Worm (Caenorhabditis elegans): ENCODE results near the gene F35B3.4.
A peak's percentile ranks its signal among the peaks of the same experiment; 100 is the strongest.

F35B3.4 gene

DNA sequence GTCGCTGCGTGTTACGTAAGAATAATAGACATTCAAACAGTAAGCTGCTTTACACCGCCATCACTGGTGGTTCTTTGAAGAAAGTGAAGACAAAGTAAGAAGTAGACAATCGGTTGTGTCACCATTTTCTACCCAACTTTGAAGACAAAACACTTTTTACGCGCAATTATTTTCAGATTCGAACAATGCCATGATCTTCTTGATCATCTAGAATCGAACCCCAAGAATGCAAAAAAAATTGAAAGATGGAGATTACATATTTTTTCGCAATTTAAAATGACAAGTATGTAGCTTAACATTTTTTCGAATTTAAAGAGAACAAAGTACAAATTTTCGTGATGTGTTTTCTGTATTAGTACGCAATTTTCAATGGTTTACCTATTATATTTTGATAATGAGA is at the start of gene F35B3.4:
F35B3.4 (minus strand) TSS at position 101 of the 400 bp plus-strand sequence.
- TF ChIP-seq blmp-1 (tag; optimal IDR thresholded peaks at IDR 0.05; ENCODE audit: insufficient read depth) = no peak
- no peak for TF ChIP-seq nhr-77 (tag; optimal IDR thresholded peaks at IDR 0.05)
- TF ChIP-seq nhr-6 (tag; optimal IDR thresholded peaks at IDR 0.05) = no peak
- no peak for TF ChIP-seq ama-1 (optimal IDR thresholded peaks at IDR 0.05)
- TF ChIP-seq egl-27 (tag; optimal IDR thresholded peaks at IDR 0.05) = no peak
- TF ChIP-seq dmd-4 (tag; optimal IDR thresholded peaks at IDR 0.05) = no peak
- no peak for TF ChIP-seq mbf-1 (tag; optimal IDR thresholded peaks at IDR 0.05)
- no peak for TF ChIP-seq ZK546.5 (tag; optimal IDR thresholded peaks at IDR 0.05)
- no peak for TF ChIP-seq R02D3.7 (tag; optimal IDR thresholded peaks at IDR 0.05)
- TF ChIP-seq C34F6.9 (tag; optimal IDR thresholded peaks at IDR 0.05) = no peak
- TF ChIP-seq lin-11 (tag; optimal IDR thresholded peaks at IDR 0.05) = no peak

DNA sequence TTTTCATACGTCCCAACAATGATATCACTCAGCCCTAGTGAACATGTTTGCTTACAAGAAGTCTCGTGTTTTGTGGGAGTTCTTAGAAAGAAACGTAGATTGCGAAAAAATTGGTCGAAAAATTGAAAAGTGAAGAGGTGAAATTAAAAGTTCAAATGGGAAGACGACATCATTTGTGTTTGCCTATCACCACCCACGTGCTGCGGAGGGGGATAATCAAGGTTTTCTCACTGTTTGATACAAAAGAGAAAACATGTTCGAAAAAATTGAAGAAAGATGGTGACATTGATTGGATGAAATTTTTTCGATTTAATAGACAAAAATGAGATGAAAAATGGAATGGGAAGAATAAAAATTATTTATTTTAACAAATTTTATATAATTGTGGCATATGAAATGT is 49.7 kb upstream of the F35B3.4 start:
- TF ChIP-seq nhr-25 (tag; optimal IDR thresholded peaks at IDR 0.05) (peak; percentile 13), blmp-1 (tag; optimal IDR thresholded peaks at IDR 0.05; ENCODE audit: insufficient read depth) (peak; percentile 89), nhr-12 (tag; optimal IDR thresholded peaks at IDR 0.05) (no peak), F13H6.1 (tag; optimal IDR thresholded peaks at IDR 0.05) (peak; percentile 27), aly-2 (tag; optimal IDR thresholded peaks at IDR 0.05) (no peak), sma-3 (GFP tag; optimal IDR thresholded peaks at IDR 0.05) (peak; percentile 32), nhr-11 (tag; optimal IDR thresholded peaks at IDR 0.05) (no peak)

DNA sequence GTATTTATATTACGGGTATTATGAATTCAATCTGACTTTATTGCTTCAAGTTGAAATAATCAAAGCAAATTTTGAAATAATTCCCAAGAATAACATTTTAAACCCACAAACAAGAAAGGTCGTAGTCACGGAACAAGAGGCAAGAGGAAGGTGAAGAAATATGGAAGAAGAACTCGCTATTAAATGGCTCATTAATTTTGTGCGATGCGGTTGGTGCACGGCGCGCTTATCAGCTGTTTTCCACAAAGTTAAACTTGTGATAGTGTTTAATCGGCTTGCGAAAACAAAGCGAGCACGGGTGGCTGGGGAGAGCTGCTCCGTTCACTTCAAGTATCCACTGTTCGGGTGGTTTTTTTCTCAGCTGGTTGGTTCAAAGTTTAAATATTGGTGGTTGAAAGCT is 46.2 kb upstream of the F35B3.4 start:
- TF ChIP-seq fos-1 (tag; optimal IDR thresholded peaks at IDR 0.05) (peak; percentile 21), sma-9 (GFP tag; optimal IDR thresholded peaks at IDR 0.05) (peak; percentile 55), sma-9 (tag; optimal IDR thresholded peaks at IDR 0.05) (no peak), ceh-82 (tag; optimal IDR thresholded peaks at IDR 0.05) (no peak), ceh-16 (tag; optimal IDR thresholded peaks at IDR 0.05) (no peak), blmp-1 (tag; optimal IDR thresholded peaks at IDR 0.05; ENCODE audit: insufficient read depth) (no peak)

DNA sequence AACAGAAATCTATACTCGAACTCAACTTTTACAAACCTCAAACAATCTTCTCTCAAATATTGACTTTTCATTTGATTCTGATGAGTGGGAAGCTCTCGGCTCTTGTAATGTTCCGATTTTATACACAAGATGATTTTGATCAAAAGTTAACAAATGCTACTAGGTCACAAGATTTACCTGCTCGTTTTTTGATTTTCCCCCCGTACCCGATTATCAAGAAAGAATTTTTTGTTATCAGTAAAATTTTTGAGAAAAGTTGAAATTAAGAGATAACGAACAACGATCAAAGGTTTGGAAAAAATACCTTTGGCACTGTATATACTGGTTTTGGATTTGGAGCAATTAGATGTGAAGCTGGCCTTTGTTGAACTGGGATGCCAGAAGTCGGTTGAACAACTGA is 44.1 kb upstream of the F35B3.4 start:
- TF ChIP-seq sma-9 (GFP tag; optimal IDR thresholded peaks at IDR 0.05) (peak; percentile 26), sma-9 (tag; optimal IDR thresholded peaks at IDR 0.05) (no peak), skn-1 (tag; optimal IDR thresholded peaks at IDR 0.05) (peak; percentile 5), crh-2 (tag; optimal IDR thresholded peaks at IDR 0.05) (peak; percentile 14), ZK546.5 (tag; optimal IDR thresholded peaks at IDR 0.05) (no peak), fos-1 (tag; optimal IDR thresholded peaks at IDR 0.05) (peak; percentile 41)

DNA sequence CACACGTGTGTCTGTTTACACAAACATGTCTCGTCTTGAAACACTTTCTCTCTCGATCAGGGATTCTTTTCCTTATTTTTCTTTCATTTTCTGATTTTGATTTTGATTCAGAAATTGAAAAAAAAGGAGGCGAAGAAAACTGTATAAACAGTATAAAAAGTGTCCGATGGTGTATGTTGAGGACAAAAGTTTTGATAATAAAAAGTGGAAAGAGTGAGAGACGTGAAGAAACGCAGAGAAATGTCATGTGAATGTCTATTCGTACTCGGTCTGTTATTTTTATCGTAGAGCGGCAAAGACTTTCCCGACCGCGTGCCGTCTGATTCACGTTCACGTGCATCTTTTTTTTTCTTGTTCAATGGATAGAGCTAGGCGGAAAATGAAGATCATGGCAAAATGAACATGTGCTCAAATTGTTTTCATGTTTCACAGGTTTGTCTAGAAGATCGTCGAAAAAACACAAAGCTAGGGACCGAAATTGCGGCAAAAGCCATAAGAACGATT is 43.0 kb upstream of the F35B3.4 start:
- peak; percentile 53 to 81 for TF ChIP-seq mdl-1 (tag; optimal IDR thresholded peaks at IDR 0.05)
- TF ChIP-seq nhr-12 (tag; optimal IDR thresholded peaks at IDR 0.05) = no peak
- peak; percentile 40 for TF ChIP-seq blmp-1 (tag; optimal IDR thresholded peaks at IDR 0.05; ENCODE audit: insufficient read depth)
- no peak for TF ChIP-seq dmd-4 (tag; optimal IDR thresholded peaks at IDR 0.05)
- peak; percentile 64 for TF ChIP-seq nhr-129 (tag; optimal IDR thresholded peaks at IDR 0.05)
- no peak for TF ChIP-seq Y55F3AM.14 (GFP tag; optimal IDR thresholded peaks at IDR 0.05)
- no peak for TF ChIP-seq ZK546.5 (tag; optimal IDR thresholded peaks at IDR 0.05)
- peak; percentile 33 for TF ChIP-seq nhr-25 (tag; optimal IDR thresholded peaks at IDR 0.05)
- no peak for TF ChIP-seq nhr-6 (tag; optimal IDR thresholded peaks at IDR 0.05)
- peak in 1 of 2 experiments; percentile 58 for TF ChIP-seq lsy-2 (tag; optimal IDR thresholded peaks at IDR 0.05)
- TF ChIP-seq peb-1 (tag; optimal IDR thresholded peaks at IDR 0.05) = no peak
- no peak for TF ChIP-seq lin-11 (tag; optimal IDR thresholded peaks at IDR 0.05)
- peak; percentile 82 for TF ChIP-seq sma-3 (GFP tag; optimal IDR thresholded peaks at IDR 0.05)
- TF ChIP-seq nhr-23 (tag; optimal IDR thresholded peaks at IDR 0.05) = no peak
- peak; percentile 19 for TF ChIP-seq C34F6.9 (tag; optimal IDR thresholded peaks at IDR 0.05)
- peak; percentile 95 for TF ChIP-seq sma-9 (GFP tag; optimal IDR thresholded peaks at IDR 0.05)
- TF ChIP-seq sma-9 (tag; optimal IDR thresholded peaks at IDR 0.05) = no peak
- peak; percentile 82 for TF ChIP-seq fos-1 (tag; optimal IDR thresholded peaks at IDR 0.05)
- TF ChIP-seq nhr-21 (tag; optimal IDR thresholded peaks at IDR 0.05) = peak; percentile 75
- TF ChIP-seq F13H6.1 (tag; optimal IDR thresholded peaks at IDR 0.05) = peak; percentile 59
- peak; percentile 72 for TF ChIP-seq crh-2 (tag; optimal IDR thresholded peaks at IDR 0.05)
- peak; percentile 6 for TF ChIP-seq egl-27 (tag; optimal IDR thresholded peaks at IDR 0.05)
- peak; percentile 47 for TF ChIP-seq gmeb-1 (tag; optimal IDR thresholded peaks at IDR 0.05)

DNA sequence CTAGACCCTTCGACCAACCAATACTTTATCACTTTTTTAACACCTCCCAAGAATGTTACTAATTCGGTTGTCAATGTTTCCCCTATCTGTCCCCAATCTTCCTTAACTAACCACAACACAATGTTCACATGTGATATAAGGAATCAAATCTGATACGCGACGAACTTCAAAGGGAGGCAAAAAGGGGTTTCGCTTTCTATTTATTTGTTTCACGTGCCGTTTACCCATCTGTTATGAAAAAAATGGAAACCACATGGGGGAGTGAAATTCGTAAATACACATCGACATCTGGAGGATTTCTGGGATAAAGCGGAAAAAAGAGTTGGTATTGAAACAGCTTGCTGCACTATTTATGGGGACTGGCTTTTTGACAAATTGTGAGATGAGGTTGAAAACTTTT is 41.4 kb upstream of the F35B3.4 start:
- TF ChIP-seq nhr-21 (tag; optimal IDR thresholded peaks at IDR 0.05) (peak; percentile 22), ama-1 (optimal IDR thresholded peaks at IDR 0.05) (peak; percentile 6), nhr-25 (tag; optimal IDR thresholded peaks at IDR 0.05) (no peak), ceh-16 (tag; optimal IDR thresholded peaks at IDR 0.05) (no peak), blmp-1 (tag; optimal IDR thresholded peaks at IDR 0.05; ENCODE audit: insufficient read depth) (peak; percentile 71), F13H6.1 (tag; optimal IDR thresholded peaks at IDR 0.05) (no peak), crh-2 (tag; optimal IDR thresholded peaks at IDR 0.05) (peak; percentile 3), sma-9 (GFP tag; optimal IDR thresholded peaks at IDR 0.05) (peak; percentile 57), sma-9 (tag; optimal IDR thresholded peaks at IDR 0.05) (no peak), lin-39 (tag; optimal IDR thresholded peaks at IDR 0.05) (no peak), alr-1 (tag; optimal IDR thresholded peaks at IDR 0.05) (no peak), nhr-129 (tag; optimal IDR thresholded peaks at IDR 0.05) (peak; percentile 54), sma-3 (GFP tag; optimal IDR thresholded peaks at IDR 0.05) (peak; percentile 8), unc-39 (tag; optimal IDR thresholded peaks at IDR 0.05) (no peak)
